Worm (Caenorhabditis elegans): Measurements from ENCODE around the gene sul-3.

The sul-3 gene

DNA sequence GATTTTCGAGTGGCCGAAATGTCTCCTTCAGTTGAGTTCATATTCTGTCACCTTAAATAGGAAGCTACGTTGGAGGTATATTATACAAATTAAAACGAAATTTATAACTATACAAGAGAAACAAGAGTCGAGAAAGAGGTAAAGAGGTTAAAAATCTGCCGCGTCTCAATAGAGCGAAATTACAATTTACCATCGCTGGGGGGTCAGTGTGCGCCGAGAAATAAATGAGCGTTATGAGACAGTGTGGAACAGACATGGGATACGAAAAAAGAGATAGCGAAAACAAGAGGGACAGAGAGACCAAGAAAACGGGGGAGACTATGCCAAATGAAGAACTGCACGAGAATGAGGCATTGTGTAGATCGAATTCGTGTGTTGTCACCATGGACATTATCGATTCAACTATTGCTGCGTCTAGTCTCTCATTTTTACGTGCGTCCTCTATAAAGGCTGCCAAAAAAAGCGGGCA lies 46.1 kb downstream of the sul-3 start, which contains the start of gene ZK154.5 (continued):
- no peak for TF ChIP-seq F16B12.6 (tag; optimal IDR thresholded peaks at IDR 0.05)
- peak; percentile 59 for TF ChIP-seq nhr-20 (tag; optimal IDR thresholded peaks at IDR 0.05)
- peak; percentile 59 for TF ChIP-seq nhr-71 (tag; optimal IDR thresholded peaks at IDR 0.05)
- TF ChIP-seq alr-1 (tag; optimal IDR thresholded peaks at IDR 0.05; ENCODE audit: borderline replicate concordance), result no peak
- no peak for TF ChIP-seq unc-30 (tag; optimal IDR thresholded peaks at IDR 0.05)
- no peak for TF ChIP-seq isw-1 (GFP tag; IDR thresholded peaks at IDR 0.05)
- peak; percentile 26 for TF ChIP-seq unc-86 (tag; optimal IDR thresholded peaks at IDR 0.05)
- TF ChIP-seq unc-62 (GFP tag; optimal IDR thresholded peaks at IDR 0.05), result no peak
- TF ChIP-seq rnt-1 (tag; optimal IDR thresholded peaks at IDR 0.05), result peak; percentile 31
- TF ChIP-seq grh-1 (GFP tag; IDR thresholded peaks at IDR 0.05), result no peak
- TF ChIP-seq fkh-10 (GFP tag; optimal IDR thresholded peaks at IDR 0.05), result no peak
- no peak for TF ChIP-seq hlh-17 (GFP tag; optimal IDR thresholded peaks at IDR 0.05; ENCODE audit: borderline replicate concordance)
- TF ChIP-seq ces-1 (GFP tag; optimal IDR thresholded peaks at IDR 0.05), result no peak
- no peak for TF ChIP-seq unc-98 (GFP tag; IDR thresholded peaks at IDR 0.05)
- TF ChIP-seq egl-27 (tag; optimal IDR thresholded peaks at IDR 0.05), result no peak
- TF ChIP-seq ztf-4 (tag; optimal IDR thresholded peaks at IDR 0.05), result no peak
- peak; percentile 58 to 74 for TF ChIP-seq lin-35 (GFP tag; optimal IDR thresholded peaks at IDR 0.05)
- TF ChIP-seq dsc-1 (tag; optimal IDR thresholded peaks at IDR 0.05), result no peak
- peak in 1 of 2 experiments; percentile 52 for TF ChIP-seq mdl-1 (tag; optimal IDR thresholded peaks at IDR 0.05)
- peak; percentile 62 for TF ChIP-seq mep-1 (tag; optimal IDR thresholded peaks at IDR 0.05)
- no peak for TF ChIP-seq vab-15 (tag; optimal IDR thresholded peaks at IDR 0.05)
- TF ChIP-seq efl-3 (GFP tag; optimal IDR thresholded peaks at IDR 0.05), result no peak
- no peak for TF ChIP-seq lin-15B (tag; optimal IDR thresholded peaks at IDR 0.05)
- TF ChIP-seq lin-13 (GFP tag; optimal IDR thresholded peaks at IDR 0.05), result no peak
- no peak for TF ChIP-seq ceh-90 (tag; optimal IDR thresholded peaks at IDR 0.05)
- no peak for TF ChIP-seq C04F5.9 (tag; optimal IDR thresholded peaks at IDR 0.05)
- TF ChIP-seq mab-9 (GFP tag; IDR thresholded peaks at IDR 0.05), result no peak
- no peak for TF ChIP-seq nhr-19 (GFP tag; conservative IDR thresholded peaks at IDR 0.05)
- TF ChIP-seq mef-2 (tag; optimal IDR thresholded peaks at IDR 0.05), result no peak
- no peak for TF ChIP-seq lin-39 (tag; optimal IDR thresholded peaks at IDR 0.05)
- no peak for TF ChIP-seq lir-3 (tag; optimal IDR thresholded peaks at IDR 0.05; ENCODE audit: poor library complexity)
- no peak for TF ChIP-seq pag-3 (tag; optimal IDR thresholded peaks at IDR 0.05; ENCODE audit: borderline replicate concordance, insufficient read depth)
- TF ChIP-seq nhr-12 (tag; optimal IDR thresholded peaks at IDR 0.05), result no peak
- no peak for TF ChIP-seq ceh-8 (GFP tag; optimal IDR thresholded peaks at IDR 0.05)
- TF ChIP-seq elt-2 (tag; optimal IDR thresholded peaks at IDR 0.05), result no peak
- TF ChIP-seq nhr-77 (tag; optimal IDR thresholded peaks at IDR 0.05), result peak; percentile 15
- TF ChIP-seq sup-37 (GFP tag; optimal IDR thresholded peaks at IDR 0.05), result no peak
- TF ChIP-seq skn-1 (tag; optimal IDR thresholded peaks at IDR 0.05), result peak; percentile 15
- peak; percentile 49 for TF ChIP-seq swsn-7 (tag; optimal IDR thresholded peaks at IDR 0.05)
- TF ChIP-seq fos-1 (tag; optimal IDR thresholded peaks at IDR 0.05), result no peak
- TF ChIP-seq nhr-47 (tag; optimal IDR thresholded peaks at IDR 0.05), result peak; percentile 41
- peak; percentile 18 to 61 for TF ChIP-seq lsy-2 (tag; optimal IDR thresholded peaks at IDR 0.05)
- peak in 1 of 2 experiments; percentile 16 for TF ChIP-seq ztf-11 (tag; optimal IDR thresholded peaks at IDR 0.05)
- TF ChIP-seq dpl-1 (GFP tag; optimal IDR thresholded peaks at IDR 0.05), result peak; percentile 11 to 64 (median 45)
- no peak for TF ChIP-seq ceh-88 (GFP tag; IDR thresholded peaks at IDR 0.05)
- peak; percentile 30 for TF ChIP-seq C16A3.4 (tag; optimal IDR thresholded peaks at IDR 0.05)
- no peak for TF ChIP-seq ama-1 (optimal IDR thresholded peaks at IDR 0.05)
- TF ChIP-seq C34B4.2 (tag; optimal IDR thresholded peaks at IDR 0.05), result no peak
- TF ChIP-seq sptf-1 (tag; optimal IDR thresholded peaks at IDR 0.05), result no peak
- no peak for TF ChIP-seq nhr-28 (tag; optimal IDR thresholded peaks at IDR 0.05)
- no peak for TF ChIP-seq ets-5 (GFP tag; IDR thresholded peaks at IDR 0.05)
- TF ChIP-seq snu-23 (GFP tag; optimal IDR thresholded peaks at IDR 0.05), result peak; percentile 74
- TF ChIP-seq hlh-4 (tag; optimal IDR thresholded peaks at IDR 0.05), result no peak
